Fruit fly (Drosophila melanogaster): ENCODE measurements around the gene CG13445.

CG13445 gene

dm6 chr3L:15826347-15826984 is 17.2 kb downstream of the CG13445 start, which contains the start of the genes DCP2 and dbo (continued):
- no peak for TF ChIP-seq CG4282 (GFP tag; optimal IDR thresholded peaks at IDR 0.05)
- peak; percentile 21 for TF ChIP-seq vfl (GFP tag; optimal IDR thresholded peaks at IDR 0.05)
- TF ChIP-seq mam (GFP tag; optimal IDR thresholded peaks at IDR 0.05) = peak; percentile 53
- TF ChIP-seq CG2202 (tag; optimal IDR thresholded peaks at IDR 0.05) = no peak
- peak; percentile 75 for TF ChIP-seq ci (GFP tag; IDR thresholded peaks at IDR 0.05)
- peak; percentile 89 for TF ChIP-seq knrl (GFP tag; IDR thresholded peaks at IDR 0.05; ENCODE audit: partially characterized antibody)
- peak; percentile 66 for TF ChIP-seq Hr3 (GFP tag; optimal IDR thresholded peaks at IDR 0.05)
- no peak for TF ChIP-seq bab2 (GFP tag; optimal IDR thresholded peaks at IDR 0.05)
- peak; percentile 10 for TF ChIP-seq Tbp (GFP tag; optimal IDR thresholded peaks at IDR 0.05)
- TF ChIP-seq lbe (GFP tag; optimal IDR thresholded peaks at IDR 0.05) = no peak
- TF ChIP-seq pho (GFP tag; optimal IDR thresholded peaks at IDR 0.05) = peak; percentile 16
- peak; percentile 67 for TF ChIP-seq dmrt99B (tag; optimal IDR thresholded peaks at IDR 0.05)
- TF ChIP-seq caup (GFP tag; optimal IDR thresholded peaks at IDR 0.05; ENCODE audit: severe bottlenecking) = peak; percentile 42
- peak; percentile 63; the same call in 2 of the 3 replicates for TF ChIP-seq Mrtf (GFP tag; IDR thresholded peaks at IDR 0.05)
- TF ChIP-seq CG9932 (GFP tag; IDR thresholded peaks at IDR 0.05) = peak; percentile 91
- TF ChIP-seq Hsf (GFP tag; optimal IDR thresholded peaks at IDR 0.05) = peak; percentile 43
- peak; percentile 61 for TF ChIP-seq CG10267 (tag; optimal IDR thresholded peaks at IDR 0.05)
- TF ChIP-seq Stat92E (GFP tag; optimal IDR thresholded peaks at IDR 0.05) = no peak
- TF ChIP-seq CG15601 (tag; optimal IDR thresholded peaks at IDR 0.05) = peak; percentile 30
- TF ChIP-seq C15 (GFP tag; IDR thresholded peaks at IDR 0.05) = 0 out of 3 replicates have a peak, but pooled peaks have one; percentile 47
- TF ChIP-seq Doc3 (GFP tag; IDR thresholded peaks at IDR 0.05; ENCODE audit: partially characterized antibody) = peak; percentile 82
- peak; percentile 1 for TF ChIP-seq Atf-2 (GFP tag; optimal IDR thresholded peaks at IDR 0.05)
- TF ChIP-seq CG2120 (GFP tag; optimal IDR thresholded peaks at IDR 0.05) = peak; percentile 81
- no peak for TF ChIP-seq CG9876 (GFP tag; optimal IDR thresholded peaks at IDR 0.05)
- TF ChIP-seq CG16815 (GFP tag; optimal IDR thresholded peaks at IDR 0.05) = peak; percentile 54
- TF ChIP-seq HLHmδ (GFP tag; optimal IDR thresholded peaks at IDR 0.05) = no peak
- TF ChIP-seq Rx (GFP tag; IDR thresholded peaks at IDR 0.05) = peak; percentile 43; the same call in 1 of the 2 replicates
- no peak for TF ChIP-seq CG3726 (GFP tag; IDR thresholded peaks at IDR 0.05)
- peak; percentile 69 for TF ChIP-seq CG13894 (tag; optimal IDR thresholded peaks at IDR 0.05)
- TF ChIP-seq CG7786 (GFP tag; optimal IDR thresholded peaks at IDR 0.05) = no peak
- TF ChIP-seq Taf1 (GFP tag; IDR thresholded peaks at IDR 0.05) = peak; percentile 45; the same call in 1 of the 2 replicates
- TF ChIP-seq toy (GFP tag; IDR thresholded peaks at IDR 0.05) = peak; percentile 56
- peak; percentile 12 for TF ChIP-seq CG10147 (GFP tag; optimal IDR thresholded peaks at IDR 0.05)
- peak; percentile 81 for TF ChIP-seq sna (GFP tag; IDR thresholded peaks at IDR 0.05; ENCODE audit: partially characterized antibody)
- TF ChIP-seq stwl (tag; optimal IDR thresholded peaks at IDR 0.05) = peak; percentile 27
- TF ChIP-seq hbn (GFP tag; IDR thresholded peaks at IDR 0.05; ENCODE audit: partially characterized antibody) = peak; percentile 88
- no peak for TF ChIP-seq Ets97D (GFP tag; optimal IDR thresholded peaks at IDR 0.05)
- TF ChIP-seq Bgb (GFP tag; IDR thresholded peaks at IDR 0.05; ENCODE audit: partially characterized antibody) = peak; percentile 86
- TF ChIP-seq Side (GFP tag; optimal IDR thresholded peaks at IDR 0.05) = no peak
- peak; percentile 27; the same call in 1 of the 2 replicates for TF ChIP-seq Oaz (GFP tag; IDR thresholded peaks at IDR 0.05)
- peak; percentile 35; the same call in 1 of the 3 replicates for TF ChIP-seq CG11093 (GFP tag; IDR thresholded peaks at IDR 0.05)
- TF ChIP-seq prd (optimal IDR thresholded peaks at IDR 0.05) = no peak
- peak; percentile 69 for TF ChIP-seq prd (GFP tag; IDR thresholded peaks at IDR 0.05)
- TF ChIP-seq CG6854 (GFP tag; optimal IDR thresholded peaks at IDR 0.05) = no peak
- TF ChIP-seq tgo (GFP tag; IDR thresholded peaks at IDR 0.05) = peak; percentile 57
- no peak for TF ChIP-seq gcm2 (GFP tag; optimal IDR thresholded peaks at IDR 0.05)
- no peak for TF ChIP-seq org-1 (GFP tag; optimal IDR thresholded peaks at IDR 0.05)
- TF ChIP-seq ranshi (GFP tag; IDR thresholded peaks at IDR 0.05) = 0 out of 2 replicates have a peak, but pooled peaks have one; percentile 63
- TF ChIP-seq BEAF-32 (GFP tag; optimal IDR thresholded peaks at IDR 0.05) = peak; percentile 87
